Fruit fly (Drosophila melanogaster) whole organism, embryonic: ENCODE data around the gene ps.
A peak's percentile ranks its signal among the peaks of the same experiment; 100 is the strongest.

Experiments
- CG10979 ChIP-seq: fragments of 200-800 bp; sonication (Bioruptor generic); optimal IDR thresholded peaks from 2 replicates; lab custom pipeline; 2018; ENCODE audit warnings: missing biosample characterization, mild to moderate bottlenecking, missing genetic modification characterization, moderate library complexity
- CG15073 ChIP-seq: fragments of 200-800 bp; sonication (Bioruptor generic); optimal IDR thresholded peaks from 2 replicates; lab custom pipeline; 2016; ENCODE audit warnings: missing biosample characterization, missing genetic modification characterization
- CG15601 ChIP-seq: fragments of 200-800 bp; sonication (Bioruptor generic); optimal IDR thresholded peaks from 3 replicates; lab custom pipeline; 2019; ENCODE audit warnings: missing biosample characterization, mild to moderate bottlenecking, missing genetic modification characterization, moderate library complexity
- CG17328 ChIP-seq: fragments of 200-800 bp; sonication (Bioruptor generic); IDR thresholded peaks from 2 replicates; pipeline ENCODE4 v1.3.6; 2022; ENCODE audit warnings: missing biosample characterization, missing genetic modification characterization
- CG17802 ChIP-seq: fragments of 200-800 bp; sonication (Bioruptor generic); optimal IDR thresholded peaks from 2 replicates; lab custom pipeline; 2018; ENCODE audit warnings: missing biosample characterization, mild to moderate bottlenecking, missing genetic modification characterization, moderate library complexity
- CG2199 ChIP-seq: fragments of 200-800 bp; sonication (Bioruptor generic); IDR thresholded peaks from 3 replicates; pipeline ENCODE4 v1.3.6; 2022; ENCODE audit warnings: missing biosample characterization, missing genetic modification characterization
- CG30403 ChIP-seq: fragments of 200-800 bp; sonication (Bioruptor generic); optimal IDR thresholded peaks from 3 replicates; lab custom pipeline; 2016; ENCODE audit warnings: missing biosample characterization, missing genetic modification characterization
- CG3995 ChIP-seq: fragments of 200-800 bp; sonication (Bioruptor generic); optimal IDR thresholded peaks from 3 replicates; lab custom pipeline; 2016; ENCODE audit warnings: missing biosample characterization, missing genetic modification characterization
- CG42726 ChIP-seq: fragments of 200-800 bp; sonication (Bioruptor generic); IDR thresholded peaks from 2 replicates; pipeline ENCODE4 v1.3.6; 2022; ENCODE audit warnings: missing biosample characterization, missing genetic modification characterization; ENCODE audit not compliant: partially characterized antibody
- CG4360 ChIP-seq: fragments of 200-800 bp; sonication (Bioruptor generic); IDR thresholded peaks from 2 replicates; pipeline ENCODE4 v1.3.6; 2022; ENCODE audit warnings: missing biosample characterization, missing genetic modification characterization
- CG4820 ChIP-seq: fragments of 200-800 bp; sonication (Bioruptor generic); optimal IDR thresholded peaks from 3 replicates; lab custom pipeline; 2016; ENCODE audit warnings: missing biosample characterization, missing genetic modification characterization
- CG6654 ChIP-seq: fragments of 200-800 bp; sonication (Bioruptor generic); optimal IDR thresholded peaks from 2 replicates; lab custom pipeline; 2017; ENCODE audit warnings: missing biosample characterization, mild to moderate bottlenecking, missing genetic modification characterization
- CG6689 ChIP-seq: fragments of 200-800 bp; sonication (Bioruptor generic); IDR thresholded peaks from 2 replicates; pipeline ENCODE4 v1.3.6; 2022; ENCODE audit warnings: missing biosample characterization, missing genetic modification characterization
- CG6791 ChIP-seq: fragments of 200-800 bp; sonication (Bioruptor generic); IDR thresholded peaks from 3 replicates; pipeline ENCODE4 v1.3.6; 2022; ENCODE audit warnings: missing biosample characterization, missing genetic modification characterization; ENCODE audit not compliant: partially characterized antibody
- CrebB ChIP-seq: fragments of 200-800 bp; sonication (Bioruptor generic); optimal IDR thresholded peaks from 3 replicates; lab custom pipeline; 2018; ENCODE audit warnings: missing biosample characterization, mild to moderate bottlenecking, missing genetic modification characterization
- Drgx ChIP-seq: fragments of 200-800 bp; sonication (Bioruptor generic); IDR thresholded peaks from 2 replicates; pipeline ENCODE4 v1.3.6; 2022; ENCODE audit warnings: missing biosample characterization, missing genetic modification characterization
- GATAe ChIP-seq: fragments of 200-800 bp; sonication (Bioruptor generic); conservative IDR thresholded peaks from 2 replicates; pipeline ENCODE4 v1.3.6; 2022; ENCODE audit warnings: missing biosample characterization, missing genetic modification characterization
- MESR4 ChIP-seq: fragments of 200-800 bp; sonication (Bioruptor generic); optimal IDR thresholded peaks from 2 replicates; lab custom pipeline; 2018; ENCODE audit warnings: missing biosample characterization, mild to moderate bottlenecking, missing genetic modification characterization, moderate library complexity
- Med ChIP-seq: fragments of 200-800 bp; sonication (Bioruptor generic); peaks from one replicate; lab custom pipeline; 2016; ENCODE audit warnings: missing biosample characterization, missing genetic modification characterization, mild to moderate bottlenecking, inconsistent platforms, moderate library complexity
- NC2α ChIP-seq: fragments of 200-800 bp; sonication (Bioruptor generic); optimal IDR thresholded peaks from 2 replicates; lab custom pipeline; 2016; ENCODE audit warnings: missing biosample characterization, missing genetic modification characterization
- Neu2 ChIP-seq: fragments of 200-800 bp; sonication (Bioruptor generic); optimal IDR thresholded peaks from 3 replicates; lab custom pipeline; 2016; ENCODE audit warnings: missing biosample characterization, missing genetic modification characterization, borderline replicate concordance
- PHDP ChIP-seq: fragments of 200-800 bp; sonication (Bioruptor generic); optimal IDR thresholded peaks from 3 replicates; lab custom pipeline; 2018; ENCODE audit warnings: missing biosample characterization, mild to moderate bottlenecking, missing genetic modification characterization, moderate library complexity
- Sin3A ChIP-seq: fragments of >200 bp; optimal IDR thresholded peaks from 2 replicates; lab custom pipeline; 2018
- Sox100B ChIP-seq: fragments of 200-800 bp; sonication (Bioruptor generic); optimal IDR thresholded peaks from 3 replicates; lab custom pipeline; 2018; ENCODE audit warnings: missing biosample characterization, mild to moderate bottlenecking, missing genetic modification characterization
- Taf1 ChIP-seq: fragments of 200-800 bp; sonication (Bioruptor generic); IDR thresholded peaks from 2 replicates; pipeline ENCODE4 v1.3.6; 2022; ENCODE audit warnings: missing biosample characterization, missing genetic modification characterization
- Vsx1 ChIP-seq: fragments of 200-800 bp; sonication (Bioruptor generic); optimal IDR thresholded peaks from 2 replicates; lab custom pipeline; 2017; ENCODE audit warnings: missing biosample characterization, mild to moderate bottlenecking, missing genetic modification characterization, missing genetic modification reagents
- YL-1 ChIP-seq: fragments of 200-800 bp; sonication (Bioruptor generic); optimal IDR thresholded peaks from 3 replicates; lab custom pipeline; 2017; ENCODE audit warnings: missing biosample characterization, mild to moderate bottlenecking, missing genetic modification characterization
- ara ChIP-seq: fragments of 200-800 bp; sonication (Bioruptor generic); IDR thresholded peaks from 2 replicates; pipeline ENCODE4 v1.3.6; 2022; ENCODE audit warnings: missing biosample characterization, missing genetic modification characterization
- bowl ChIP-seq: fragments of 200-800 bp; sonication (Bioruptor generic); IDR thresholded peaks from 2 replicates; pipeline ENCODE4 v1.3.6; 2022; ENCODE audit warnings: missing biosample characterization, missing genetic modification characterization
- cas ChIP-seq: fragments of 200-800 bp; sonication (Bioruptor generic); IDR thresholded peaks from 2 replicates; pipeline ENCODE4 v1.3.6; 2022; ENCODE audit warnings: missing biosample characterization, missing genetic modification characterization
- cg ChIP-seq: fragments of 200-800 bp; sonication (Bioruptor generic); optimal IDR thresholded peaks from 3 replicates; lab custom pipeline; 2019; ENCODE audit warnings: missing biosample characterization, mild to moderate bottlenecking, missing genetic modification characterization, moderate library complexity
- dpn ChIP-seq, 2 experiments: fragments of 200-800 bp; sonication (Bioruptor generic); optimal IDR thresholded peaks; 3 replicates each; lab custom pipeline; 2016; ENCODE audit warnings: missing biosample characterization in 2 of 2, missing genetic modification characterization in 2 of 2
- en ChIP-seq: fragments of 200-800 bp; sonication (Bioruptor generic); optimal IDR thresholded peaks from 2 replicates; lab custom pipeline; 2016; ENCODE audit warnings: missing biosample characterization, missing genetic modification characterization
- exex ChIP-seq: fragments of 200-800 bp; sonication (Bioruptor generic); optimal IDR thresholded peaks from 4 replicates; lab custom pipeline; 2018; ENCODE audit warnings: missing biosample characterization, mild to moderate bottlenecking, missing genetic modification characterization, moderate library complexity
- grn ChIP-seq: fragments of 200-800 bp; sonication (Bioruptor generic); optimal IDR thresholded peaks from 3 replicates; lab custom pipeline; 2017; ENCODE audit warnings: missing biosample characterization, missing genetic modification characterization
- h ChIP-seq: fragments of >200 bp; optimal IDR thresholded peaks from 2 replicates; lab custom pipeline; 2017
- insv ChIP-seq, 2 experiments: fragments of 200-800 bp; sonication (Bioruptor generic); optimal IDR thresholded peaks; 3 replicates each; lab custom pipeline; 2016 to 2018; ENCODE audit warnings: missing biosample characterization in 2 of 2, missing genetic modification characterization in 2 of 2
- lab ChIP-seq: fragments of 200-800 bp; sonication (Bioruptor generic); optimal IDR thresholded peaks from 3 replicates; lab custom pipeline; 2017; ENCODE audit warnings: missing biosample characterization, missing genetic modification characterization, mild to moderate bottlenecking, moderate library complexity, missing genetic modification reagents
- lola ChIP-seq, 3 experiments: fragments of >200 bp in 2 of 3; fragments of 200-800 bp in 1 of 3; sonication (Bioruptor generic) in 1 of 3; optimal IDR thresholded peaks; 2 replicates each; lab custom pipeline; 2017 to 2019; ENCODE audit warnings: missing biosample characterization in 3 of 3, missing genetic modification characterization in 3 of 3, mild to moderate bottlenecking in 1 of 3, moderate library complexity in 1 of 3
- mirr ChIP-seq: fragments of 200-800 bp; sonication (Bioruptor generic); optimal IDR thresholded peaks from 3 replicates; lab custom pipeline; 2018; ENCODE audit warnings: missing biosample characterization, mild to moderate bottlenecking, missing genetic modification characterization
- mld ChIP-seq: fragments of 200-800 bp; sonication (Bioruptor generic); IDR thresholded peaks from 3 replicates; pipeline ENCODE4 v1.3.6; 2022; ENCODE audit warnings: missing biosample characterization, missing genetic modification characterization; ENCODE audit not compliant: partially characterized antibody
- nau ChIP-seq: fragments of 200-800 bp; sonication (Bioruptor generic); optimal IDR thresholded peaks from 3 replicates; lab custom pipeline; 2017; ENCODE audit warnings: missing biosample characterization, mild to moderate bottlenecking, missing genetic modification characterization, missing genetic modification reagents
- nerfin-2 ChIP-seq: fragments of 200-800 bp; sonication (Bioruptor generic); IDR thresholded peaks from 2 replicates; pipeline ENCODE4 v1.3.6; 2022; ENCODE audit warnings: missing biosample characterization, missing genetic modification characterization; ENCODE audit not compliant: partially characterized antibody
- nom ChIP-seq: fragments of 200-800 bp; sonication (Bioruptor generic); optimal IDR thresholded peaks from 2 replicates; lab custom pipeline; 2017; ENCODE audit warnings: missing biosample characterization, missing genetic modification characterization, mild to moderate bottlenecking, moderate library complexity, missing genetic modification reagents
- p53 ChIP-seq: fragments of 200-800 bp; sonication (Bioruptor generic); optimal IDR thresholded peaks from 2 replicates; lab custom pipeline; 2016; ENCODE audit warnings: missing biosample characterization, missing genetic modification characterization
- peb ChIP-seq: fragments of 200-800 bp; sonication (Bioruptor generic); IDR thresholded peaks from 2 replicates; pipeline ENCODE4 v1.3.6; 2022; ENCODE audit warnings: missing biosample characterization, missing genetic modification characterization
- ro ChIP-seq: fragments of 200-800 bp; sonication (Bioruptor generic); IDR thresholded peaks from 2 replicates; pipeline ENCODE4 v1.3.6; 2022; ENCODE audit warnings: missing biosample characterization, missing genetic modification characterization
- salm ChIP-seq: fragments of 200-800 bp; sonication (Bioruptor generic); optimal IDR thresholded peaks from 2 replicates; lab custom pipeline; 2018; ENCODE audit warnings: missing biosample characterization, mild to moderate bottlenecking, missing genetic modification characterization
- sd ChIP-seq: fragments of 200-800 bp; sonication (Bioruptor generic); optimal IDR thresholded peaks from 3 replicates; lab custom pipeline; 2018; ENCODE audit warnings: missing biosample characterization, mild to moderate bottlenecking, missing genetic modification characterization, moderate library complexity
- sens ChIP-seq: fragments of 200-800 bp; sonication (Bioruptor generic); peaks from one replicate; lab custom pipeline; 2016; ENCODE audit warnings: missing biosample characterization, missing genetic modification characterization

The ps gene

DNA sequence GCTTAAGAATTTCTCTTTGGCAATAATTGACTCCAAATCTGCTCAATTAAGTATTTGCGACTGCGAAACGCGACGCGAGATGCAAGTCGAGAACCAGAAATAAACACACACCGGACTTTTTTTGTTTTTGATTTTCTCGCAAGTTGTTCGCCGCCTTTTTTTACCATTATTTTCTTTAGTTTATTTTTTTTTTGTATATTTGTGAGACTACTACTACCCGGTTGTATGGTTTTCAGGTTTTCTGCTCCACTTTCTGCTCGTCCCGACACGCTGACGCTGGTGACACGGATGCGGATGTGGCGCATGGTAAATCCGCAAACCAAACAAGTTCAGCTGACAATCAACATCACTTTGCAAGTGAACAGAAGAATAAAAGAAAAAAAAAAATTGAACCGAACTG lies 36.8 kb upstream of the ps start:
- TF ChIP-seq nom (GFP tag; lab: Kevin White, UChicago) (peak; percentile 86), CG4360 (no peak)

DNA sequence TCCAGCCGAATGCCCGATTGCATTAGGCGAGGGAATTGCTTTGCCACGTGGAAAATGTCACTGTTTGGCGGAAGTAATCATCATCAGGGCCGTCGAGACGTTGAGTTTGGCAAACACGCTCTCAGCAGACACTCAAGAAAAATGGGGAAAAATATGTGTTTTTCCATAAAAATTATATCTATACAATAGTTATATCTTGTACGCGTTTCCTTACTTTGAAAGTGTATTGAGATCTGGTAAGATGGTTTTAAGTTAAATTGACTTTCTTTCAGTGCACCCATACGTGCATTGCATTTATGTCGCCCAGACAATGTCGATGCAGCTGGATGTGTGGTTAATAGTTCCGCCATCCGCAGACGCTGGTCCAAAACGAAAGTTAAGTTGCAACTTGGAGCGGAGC lies 31.8 kb upstream of the ps start:
- TF ChIP-seq CG6654 (GFP tag; lab: Kevin White, UChicago) (no peak), CrebB (tag; lab: Kevin White, UChicago) (no peak), CG30403 (GFP tag; lab: Kevin White, UChicago) (no peak), CG15073 (no peak), PHDP (tag; lab: Kevin White, UChicago) (no peak), MESR4 (GFP tag; lab: Kevin White, UChicago) (no peak), Sox100B (GFP tag; lab: Kevin White, UChicago) (no peak), Sin3A (no peak), Taf1 (GFP tag; lab: Robert Waterston, UW) (no peak), CG6689 (0 out of 2 replicates have a peak, but pooled peaks have one; percentile 12), sens (peak; percentile 38), mld (GFP tag; lab: Robert Waterston, UW) (no peak), cas (GFP tag; lab: Robert Waterston, UW) (no peak), p53 (GFP tag; lab: Kevin White, UChicago) (no peak), Drgx (GFP tag; lab: Robert Waterston, UW) (peak; percentile 47), CG42726 (GFP tag; lab: Robert Waterston, UW) (no peak), CG17328 (GFP tag; lab: Robert Waterston, UW) (peak; percentile 22; the same call in 1 of the 2 replicates), CG2199 (GFP tag; lab: Robert Waterston, UW) (no peak)
- TF ChIP-seq, all 482 proteins: peak for 4

DNA sequence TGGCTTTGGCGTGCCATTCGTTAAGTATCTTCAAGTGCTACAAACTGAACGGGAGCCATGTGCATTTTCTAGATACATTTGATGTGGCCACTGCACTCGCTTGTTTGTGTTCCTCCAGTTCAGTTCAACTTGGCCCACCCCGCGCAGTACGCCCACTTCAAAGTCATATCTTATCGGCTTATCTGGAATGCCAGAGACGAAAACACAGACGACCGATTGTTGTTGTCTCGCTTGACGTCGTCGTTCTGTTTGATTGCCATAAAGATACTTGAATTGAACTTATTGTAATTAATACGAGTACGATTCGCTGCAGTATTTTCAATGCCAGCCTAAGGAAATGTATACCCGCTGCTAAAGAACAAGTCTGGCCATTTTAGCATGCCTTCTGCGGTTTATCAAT lies 30.1 kb upstream of the ps start:
- no peak for TF ChIP-seq Neu2 (GFP tag; lab: Kevin White, UChicago)
- TF ChIP-seq lab = peak; percentile 3
- no peak for TF ChIP-seq h (lab: Kevin White, UChicago)
- no peak for TF ChIP-seq nau (GFP tag; lab: Kevin White, UChicago)
- TF ChIP-seq CG3995 = no peak
- no peak for TF ChIP-seq ro (GFP tag; lab: Robert Waterston, UW)
- TF ChIP-seq GATAe (GFP tag; lab: Robert Waterston, UW) = peak; percentile 69
- TF ChIP-seq CG4820 (GFP tag; lab: Kevin White, UChicago) = no peak
- no peak for TF ChIP-seq insv (GFP tag; optimal IDR thresholded peaks at IDR 0.05; lab: Kevin White, UChicago)
- no peak for TF ChIP-seq peb (GFP tag; lab: Robert Waterston, UW)
- no peak for TF ChIP-seq cg (GFP tag; lab: Kevin White, UChicago)
- peak; percentile 91 for TF ChIP-seq sd (tag; lab: Kevin White, UChicago)
- peak; percentile 13 for TF ChIP-seq Vsx1 (GFP tag; lab: Kevin White, UChicago)
- TF ChIP-seq dpn (GFP tag; optimal IDR thresholded peaks at IDR 0.05; lab: Kevin White, UChicago) = no peak
- TF ChIP-seq NC2α = no peak
- no peak for TF ChIP-seq ara
- no peak for TF ChIP-seq salm (tag; lab: Kevin White, UChicago)
- TF ChIP-seq grn = peak; percentile 90
- TF ChIP-seq Med = peak; percentile 20
- TF ChIP-seq nerfin-2 (GFP tag; lab: Robert Waterston, UW) = no peak
- TF ChIP-seq mirr = peak; percentile 44
- TF ChIP-seq exex (tag; lab: Kevin White, UChicago) = peak; percentile 56
- TF ChIP-seq bowl (GFP tag; lab: Robert Waterston, UW) = no peak
- TF ChIP-seq lola (GFP tag; optimal IDR thresholded peaks at IDR 0.05; lab: Kevin White, UChicago) = no peak
- TF ChIP-seq CG17802 (tag; lab: Kevin White, UChicago) = no peak
- TF ChIP-seq CG15601 (tag; lab: Kevin White, UChicago) = peak; percentile 16
- TF ChIP-seq CG6791 = no peak
- TF ChIP-seq en (GFP tag; lab: Kevin White, UChicago) = no peak
- TF ChIP-seq YL-1 (GFP tag; lab: Kevin White, UChicago) = no peak
- TF ChIP-seq CG10979 (tag; lab: Kevin White, UChicago) = no peak
